Worm (Caenorhabditis elegans) whole organism, L2 larva: ENCODE results near the gene srh-20.

Experiments used
- R02D3.7 ChIP-seq: fragments of 150-350 bp; optimal IDR thresholded peaks from 2 replicates; lab custom pipeline; 2014; ENCODE audit warnings: missing biosample characterization, missing genetic modification characterization
- ama-1 ChIP-seq: fragments of 150-350 bp; optimal IDR thresholded peaks from 2 replicates; lab custom pipeline; 2018; ENCODE audit warnings: inconsistent platforms
- elt-1 ChIP-seq: fragments of 150-350 bp; optimal IDR thresholded peaks from 2 replicates; lab custom pipeline; 2014; ENCODE audit warnings: missing biosample characterization, missing genetic modification characterization
- nhr-25 ChIP-seq: fragments of 150-350 bp; sonication (generic microtip); optimal IDR thresholded peaks from 3 replicates; lab custom pipeline; 2014; ENCODE audit warnings: missing biosample characterization, missing genetic modification characterization
- sem-4 ChIP-seq: fragments of 150-350 bp; optimal IDR thresholded peaks from 2 replicates; lab custom pipeline; 2014; ENCODE audit warnings: missing biosample characterization, missing genetic modification reagents, missing genetic modification characterization
- snpc-4 ChIP-seq: fragments of 150-350 bp; optimal IDR thresholded peaks from 2 replicates; lab custom pipeline; 2014; ENCODE audit warnings: missing biosample characterization, missing genetic modification characterization
- zag-1 ChIP-seq: fragments of 150-350 bp; optimal IDR thresholded peaks from 2 replicates; lab custom pipeline; 2014; ENCODE audit warnings: missing biosample characterization, missing genetic modification characterization

- no peak for TF ChIP-seq elt-1 (tag; lab: Kevin White, UChicago)
- no peak for TF ChIP-seq sem-4
- no peak for TF ChIP-seq nhr-25 (tag; lab: Kevin White, UChicago)
- TF ChIP-seq R02D3.7 (tag; lab: Kevin White, UChicago) = no peak
- no peak for TF ChIP-seq zag-1 (tag; lab: Kevin White, UChicago)
- no peak for TF ChIP-seq snpc-4
- no peak for TF ChIP-seq ama-1 (lab: Kevin White, UChicago)
These were observed 39.3 kb upstream of the srh-20 start, which contains the start of gene T19H12.3 for ce11 chrV:4885372-4885771.
